Worm (Caenorhabditis elegans) whole organism, L2 larva: ENCODE results near the gene gck-2.

Experiments used
- aly-2 ChIP-seq: fragments of 150-350 bp; optimal IDR thresholded peaks from 2 replicates; lab custom pipeline; 2014; ENCODE audit warnings: missing biosample characterization, missing genetic modification characterization
- ceh-82 ChIP-seq: fragments of 150-350 bp; optimal IDR thresholded peaks from 2 replicates; lab custom pipeline; 2014; ENCODE audit warnings: missing biosample characterization, missing genetic modification characterization
- elt-1 ChIP-seq: fragments of 150-350 bp; optimal IDR thresholded peaks from 2 replicates; lab custom pipeline; 2014; ENCODE audit warnings: missing biosample characterization, missing genetic modification characterization
- elt-3 ChIP-seq: sonication (generic microtip); optimal IDR thresholded peaks from 2 replicates; lab custom pipeline; 2017; ENCODE audit warnings: missing biosample characterization, missing genetic modification characterization
- nhr-10 ChIP-seq: sonication (generic microtip); optimal IDR thresholded peaks from 2 replicates; lab custom pipeline; 2017; ENCODE audit warnings: missing biosample characterization, missing genetic modification characterization
- nhr-23 ChIP-seq: fragments of 150-350 bp; optimal IDR thresholded peaks from 2 replicates; lab custom pipeline; 2014; ENCODE audit warnings: missing biosample characterization, missing genetic modification reagents, missing genetic modification characterization
- nhr-25 ChIP-seq: fragments of 150-350 bp; sonication (generic microtip); optimal IDR thresholded peaks from 3 replicates; lab custom pipeline; 2014; ENCODE audit warnings: missing biosample characterization, missing genetic modification characterization
- sem-4 ChIP-seq: fragments of 150-350 bp; optimal IDR thresholded peaks from 2 replicates; lab custom pipeline; 2014; ENCODE audit warnings: missing biosample characterization, missing genetic modification reagents, missing genetic modification characterization
- sma-3 ChIP-seq: sonication (generic microtip); optimal IDR thresholded peaks from 2 replicates; lab custom pipeline; 2016; ENCODE audit warnings: missing genetic modification reagents, missing genetic modification characterization, missing compliant biosample characterization
- unc-62 ChIP-seq: fragments of 150-350 bp; optimal IDR thresholded peaks from 2 replicates; lab custom pipeline; 2014; ENCODE audit warnings: missing biosample characterization, missing genetic modification reagents, missing genetic modification characterization
- zag-1 ChIP-seq: fragments of 150-350 bp; optimal IDR thresholded peaks from 2 replicates; lab custom pipeline; 2014; ENCODE audit warnings: missing biosample characterization, missing genetic modification characterization
- ztf-11 ChIP-seq: sonication (generic microtip); optimal IDR thresholded peaks from 2 replicates; lab custom pipeline; 2017; ENCODE audit warnings: missing biosample characterization, missing genetic modification characterization

DNA sequence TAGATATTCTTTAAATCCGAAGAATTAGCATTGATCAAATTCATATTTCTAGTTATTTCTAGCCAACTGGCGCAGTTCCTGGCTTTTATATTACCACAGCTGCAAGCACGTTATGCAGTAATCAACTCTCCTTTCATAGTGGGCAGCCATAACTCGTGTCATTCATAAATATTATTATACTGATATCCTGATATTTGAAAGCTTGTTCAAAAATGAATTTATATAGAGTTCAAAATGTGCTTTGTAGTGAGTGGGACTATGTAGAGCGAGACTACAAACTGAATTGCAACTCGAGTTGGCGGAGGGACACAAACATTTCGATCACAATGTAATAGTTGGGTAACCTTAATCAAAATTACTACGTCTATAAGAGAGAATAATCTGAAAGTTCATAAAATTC, 20.8 kb downstream of the gck-2 start, which contains the start of gene srh-30:
- TF ChIP-seq ceh-82 (tag; lab: Kevin White, UChicago): no peak
- no peak for TF ChIP-seq elt-3 (tag; lab: Kevin White, UChicago)
- TF ChIP-seq nhr-10 (tag; lab: Kevin White, UChicago): no peak
- no peak for TF ChIP-seq nhr-25 (tag; lab: Kevin White, UChicago)
- no peak for TF ChIP-seq ztf-11 (tag; lab: Kevin White, UChicago)
- TF ChIP-seq sem-4 (tag; lab: Kevin White, UChicago): no peak
- no peak for TF ChIP-seq unc-62 (GFP tag; lab: Kevin White, UChicago)
- no peak for TF ChIP-seq aly-2 (tag; lab: Kevin White, UChicago)
- TF ChIP-seq sma-3 (GFP tag; lab: Kevin White, UChicago): no peak
- no peak for TF ChIP-seq nhr-23 (tag; lab: Kevin White, UChicago)
- TF ChIP-seq zag-1: no peak
- no peak for TF ChIP-seq elt-1
